Fruit fly (Drosophila melanogaster): ENCODE data around the gene mesh.

The mesh gene

DNA sequence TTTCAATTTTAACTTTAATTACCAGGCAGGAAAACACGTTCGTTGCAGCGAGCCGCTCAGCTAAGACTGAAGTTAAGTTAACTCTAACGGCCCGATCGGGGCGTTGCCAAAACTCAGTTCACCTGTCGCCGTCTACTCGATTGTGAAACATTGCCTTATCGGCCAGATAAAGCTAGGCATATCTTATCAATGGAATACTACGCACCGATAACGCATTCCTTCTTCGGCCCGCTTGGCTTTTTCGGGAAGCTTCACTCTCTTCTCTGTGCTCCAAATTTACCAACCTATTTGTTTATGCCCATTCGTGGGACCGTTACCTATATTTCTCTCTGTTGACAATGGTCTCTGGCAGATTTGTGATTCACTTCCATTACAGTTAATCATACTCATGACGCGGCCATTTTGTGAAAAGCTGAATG is at the start of gene mesh:
mesh (minus strand) TSS at position 68 of the 419 bp plus-strand sequence.
- no peak for TF ChIP-seq nmo (GFP tag; optimal IDR thresholded peaks at IDR 0.05)
- TF ChIP-seq CG4328 (GFP tag; optimal IDR thresholded peaks at IDR 0.05): no peak
- TF ChIP-seq CG12769 (tag; optimal IDR thresholded peaks at IDR 0.05): peak; percentile 95
- no peak for TF ChIP-seq Vsx1 (GFP tag; optimal IDR thresholded peaks at IDR 0.05)
- no peak for TF ChIP-seq Doc3 (GFP tag; IDR thresholded peaks at IDR 0.05; ENCODE audit: partially characterized antibody)
- TF ChIP-seq GATAe (GFP tag; conservative IDR thresholded peaks at IDR 0.05): peak; percentile 97
- no peak for TF ChIP-seq emc (GFP tag; optimal IDR thresholded peaks at IDR 0.05)
- peak; percentile 46 for TF ChIP-seq exex (tag; optimal IDR thresholded peaks at IDR 0.05)
- no peak for TF ChIP-seq ab (GFP tag; optimal IDR thresholded peaks at IDR 0.05)
- no peak for TF ChIP-seq CG7987 (GFP tag; optimal IDR thresholded peaks at IDR 0.05)
- TF ChIP-seq Scr (GFP tag; IDR thresholded peaks at IDR 0.05; ENCODE audit: partially characterized antibody): 0 out of 2 replicates have a peak, but pooled peaks have one; percentile 9
- no peak for TF ChIP-seq slou (GFP tag; optimal IDR thresholded peaks at IDR 0.05)
- no peak for TF ChIP-seq Dip3 (GFP tag; optimal IDR thresholded peaks at IDR 0.05)
- peak; percentile 38 for TF ChIP-seq mirr (GFP tag; optimal IDR thresholded peaks at IDR 0.05)
- no peak for TF ChIP-seq danr (GFP tag; IDR thresholded peaks at IDR 0.05)
- TF ChIP-seq trem (tag; optimal IDR thresholded peaks at IDR 0.05): no peak
- TF ChIP-seq CG14014 (GFP tag; IDR thresholded peaks at IDR 0.05): no peak
- no peak for TF ChIP-seq CG15011 (GFP tag; optimal IDR thresholded peaks at IDR 0.05)
- no peak for TF ChIP-seq unc-4 (GFP tag; IDR thresholded peaks at IDR 0.05; ENCODE audit: partially characterized antibody)
- no peak for TF ChIP-seq CG2120 (GFP tag; optimal IDR thresholded peaks at IDR 0.05)
- no peak for TF ChIP-seq CG34224 (GFP tag; IDR thresholded peaks at IDR 0.05; ENCODE audit: partially characterized antibody)
- no peak for TF ChIP-seq esg (GFP tag; conservative IDR thresholded peaks at IDR 0.05)
- TF ChIP-seq Nf-YA (GFP tag; IDR thresholded peaks at IDR 0.05): no peak
- TF ChIP-seq D (optimal IDR thresholded peaks at IDR 0.05): no peak
- TF ChIP-seq D (GFP tag; optimal IDR thresholded peaks at IDR 0.05): no peak
- TF ChIP-seq kay (GFP tag; optimal IDR thresholded peaks at IDR 0.05): peak; percentile 1
- no peak for TF ChIP-seq unpg (GFP tag; optimal IDR thresholded peaks at IDR 0.05)
- no peak for TF ChIP-seq al (GFP tag; IDR thresholded peaks at IDR 0.05)
- peak; percentile 3 for TF ChIP-seq CG15514 (GFP tag; optimal IDR thresholded peaks at IDR 0.05)
- TF ChIP-seq en (GFP tag; optimal IDR thresholded peaks at IDR 0.05): no peak
- no peak for TF ChIP-seq dm (GFP tag; optimal IDR thresholded peaks at IDR 0.05)
- no peak for TF ChIP-seq Hr78 (GFP tag; optimal IDR thresholded peaks at IDR 0.05)
- no peak for TF ChIP-seq CG17328 (GFP tag; IDR thresholded peaks at IDR 0.05)
- TF ChIP-seq psq (GFP tag; optimal IDR thresholded peaks at IDR 0.05): no peak
- peak; percentile 47 for TF ChIP-seq Deaf1 (tag; optimal IDR thresholded peaks at IDR 0.05)
- TF ChIP-seq CG7556 (GFP tag; optimal IDR thresholded peaks at IDR 0.05): no peak
- TF ChIP-seq CG18599 (GFP tag; optimal IDR thresholded peaks at IDR 0.05): no peak
- no peak for TF ChIP-seq Neu2 (GFP tag; optimal IDR thresholded peaks at IDR 0.05; ENCODE audit: borderline replicate concordance)
- no peak for TF ChIP-seq CG33557 (GFP tag; optimal IDR thresholded peaks at IDR 0.05)
- no peak for TF ChIP-seq Jarid2 (GFP tag; optimal IDR thresholded peaks at IDR 0.05)
- no peak for TF ChIP-seq HLHmδ (GFP tag; optimal IDR thresholded peaks at IDR 0.05)
- no peak for TF ChIP-seq CG30431 (GFP tag; optimal IDR thresholded peaks at IDR 0.05)
- no peak for TF ChIP-seq CG4617 (GFP tag; optimal IDR thresholded peaks at IDR 0.05; ENCODE audit: borderline replicate concordance)
- TF ChIP-seq H15 (GFP tag; IDR thresholded peaks at IDR 0.05): no peak
- TF ChIP-seq bigmax (GFP tag; optimal IDR thresholded peaks at IDR 0.05): no peak
- no peak for TF ChIP-seq z (GFP tag; IDR thresholded peaks at IDR 0.05)
- no peak for TF ChIP-seq CG6813 (GFP tag; optimal IDR thresholded peaks at IDR 0.05)
- TF ChIP-seq H2.0 (GFP tag; IDR thresholded peaks at IDR 0.05): no peak
- TF ChIP-seq tup (GFP tag; optimal IDR thresholded peaks at IDR 0.05): no peak
- no peak for TF ChIP-seq bsh (GFP tag; optimal IDR thresholded peaks at IDR 0.05)
- TF ChIP-seq Tbp (GFP tag; optimal IDR thresholded peaks at IDR 0.05): no peak
